Worm (Caenorhabditis elegans) whole organism, L3 larva: ENCODE results near the gene F19B6.10.

Source experiments
- ZK546.5 ChIP-seq: sonication (generic microtip); optimal IDR thresholded peaks from 2 replicates; lab custom pipeline; 2017; ENCODE audit warnings: missing biosample characterization, missing genetic modification characterization
- aly-2 ChIP-seq: fragments of 150-350 bp; optimal IDR thresholded peaks from 2 replicates; lab custom pipeline; 2014; ENCODE audit warnings: missing biosample characterization, missing genetic modification characterization
- ama-1 ChIP-seq: fragments of 150-350 bp; optimal IDR thresholded peaks from 2 replicates; lab custom pipeline; 2018
- ceh-16 ChIP-seq: sonication (generic microtip); optimal IDR thresholded peaks from 2 replicates; lab custom pipeline; 2017; ENCODE audit warnings: missing biosample characterization, missing genetic modification characterization
- ceh-28 ChIP-seq: fragments of 150-350 bp; optimal IDR thresholded peaks from 2 replicates; lab custom pipeline; 2014; ENCODE audit warnings: missing biosample characterization, missing genetic modification reagents, missing genetic modification characterization
- ceh-82 ChIP-seq: fragments of 150-350 bp; optimal IDR thresholded peaks from 2 replicates; lab custom pipeline; 2014; ENCODE audit warnings: missing biosample characterization, missing genetic modification characterization
- ceh-9 ChIP-seq: sonication (generic microtip); optimal IDR thresholded peaks from 2 replicates; lab custom pipeline; 2018; ENCODE audit warnings: missing biosample characterization, missing genetic modification characterization
- egl-5 ChIP-seq: fragments of 150-350 bp; optimal IDR thresholded peaks from 2 replicates; lab custom pipeline; 2017; ENCODE audit warnings: missing biosample characterization, missing genetic modification reagents, missing genetic modification characterization, inconsistent platforms
- elt-1 ChIP-seq: fragments of 150-350 bp; optimal IDR thresholded peaks from 2 replicates; lab custom pipeline; 2014; ENCODE audit warnings: missing biosample characterization, missing genetic modification characterization
- elt-2 ChIP-seq: sonication (generic microtip); optimal IDR thresholded peaks from 2 replicates; lab custom pipeline; 2016; ENCODE audit warnings: missing genetic modification reagents, mild to moderate bottlenecking, missing genetic modification characterization, missing compliant biosample characterization
- elt-3 ChIP-seq, 3 experiments: fragments of 150-350 bp in 1 of 3; sonication (generic microtip) in 2 of 3; optimal IDR thresholded peaks; 2 replicates in 2 of 3; 4 replicates in 1 of 3; lab custom pipeline; 2014 to 2017; ENCODE audit warnings: missing biosample characterization in 3 of 3, missing genetic modification characterization in 3 of 3
- eor-1 ChIP-seq, 2 experiments: fragments of 150-350 bp; optimal IDR thresholded peaks; 2 replicates each; lab custom pipeline; 2014 to 2018; ENCODE audit warnings: missing biosample characterization in 2 of 2, missing genetic modification characterization in 2 of 2
- fkh-10 ChIP-seq: sonication (generic microtip); optimal IDR thresholded peaks from 2 replicates; lab custom pipeline; 2017; ENCODE audit warnings: missing biosample characterization, missing genetic modification reagents, missing genetic modification characterization
- fkh-2 ChIP-seq: fragments of 150-350 bp; optimal IDR thresholded peaks from 2 replicates; lab custom pipeline; 2014; ENCODE audit warnings: missing biosample characterization, missing genetic modification reagents, missing genetic modification characterization
- fos-1 ChIP-seq: fragments of 150-350 bp; optimal IDR thresholded peaks from 2 replicates; lab custom pipeline; 2014; ENCODE audit warnings: missing biosample characterization, missing genetic modification characterization
- hmg-11 ChIP-seq: sonication (generic microtip); optimal IDR thresholded peaks from 2 replicates; lab custom pipeline; 2016; ENCODE audit warnings: missing genetic modification characterization, missing compliant biosample characterization
- jun-1 ChIP-seq: fragments of 150-350 bp; optimal IDR thresholded peaks from 2 replicates; lab custom pipeline; 2014; ENCODE audit warnings: missing biosample characterization, missing genetic modification reagents, missing genetic modification characterization
- lin-15B ChIP-seq: fragments of 150-350 bp; optimal IDR thresholded peaks from 2 replicates; lab custom pipeline; 2014; ENCODE audit warnings: missing biosample characterization, missing genetic modification characterization
- lsy-12 ChIP-seq: sonication (generic microtip); optimal IDR thresholded peaks from 2 replicates; lab custom pipeline; 2016; ENCODE audit warnings: mild to moderate bottlenecking, missing genetic modification characterization, missing compliant biosample characterization
- mdl-1 ChIP-seq: fragments of 150-350 bp; optimal IDR thresholded peaks from 2 replicates; lab custom pipeline; 2014; ENCODE audit warnings: missing biosample characterization, missing genetic modification characterization
- nhr-12 ChIP-seq: fragments of 150-350 bp; optimal IDR thresholded peaks from 2 replicates; lab custom pipeline; 2014; ENCODE audit warnings: missing biosample characterization, missing genetic modification characterization
- nhr-23 ChIP-seq: fragments of 150-350 bp; optimal IDR thresholded peaks from 2 replicates; lab custom pipeline; 2014; ENCODE audit warnings: missing biosample characterization, missing genetic modification reagents, missing genetic modification characterization
- nhr-237 ChIP-seq: fragments of 150-350 bp; optimal IDR thresholded peaks from 2 replicates; lab custom pipeline; 2014; ENCODE audit warnings: missing biosample characterization, missing genetic modification characterization
- nhr-25 ChIP-seq: sonication (generic microtip); optimal IDR thresholded peaks from 2 replicates; lab custom pipeline; 2017; ENCODE audit warnings: missing biosample characterization, missing genetic modification characterization
- nhr-28 ChIP-seq: fragments of 150-350 bp; optimal IDR thresholded peaks from 2 replicates; lab custom pipeline; 2014; ENCODE audit warnings: missing biosample characterization, missing genetic modification characterization
- nhr-67 ChIP-seq: fragments of 150-350 bp; optimal IDR thresholded peaks from 2 replicates; lab custom pipeline; 2014; ENCODE audit warnings: missing biosample characterization, missing genetic modification characterization
- nhr-76 ChIP-seq: fragments of 150-350 bp; sonication (generic microtip); optimal IDR thresholded peaks from 5 replicates; lab custom pipeline; 2014; ENCODE audit warnings: missing biosample characterization, missing genetic modification characterization
- nhr-77 ChIP-seq: fragments of 150-350 bp; optimal IDR thresholded peaks from 2 replicates; lab custom pipeline; 2014; ENCODE audit warnings: missing biosample characterization, missing genetic modification characterization
- pha-4 ChIP-seq: fragments of 150-350 bp; optimal IDR thresholded peaks from 2 replicates; lab custom pipeline; 2014; ENCODE audit warnings: missing biosample characterization, missing genetic modification reagents, missing genetic modification characterization
- pqm-1 ChIP-seq: fragments of 150-350 bp; optimal IDR thresholded peaks from 2 replicates; lab custom pipeline; 2017; ENCODE audit warnings: missing biosample characterization, missing genetic modification characterization, inconsistent platforms
- sea-2 ChIP-seq: fragments of 150-350 bp; sonication (generic microtip); optimal IDR thresholded peaks from 4 replicates; lab custom pipeline; 2014; ENCODE audit warnings: missing biosample characterization, missing genetic modification reagents, missing genetic modification characterization
- skn-1 ChIP-seq: fragments of 150-350 bp; optimal IDR thresholded peaks from 2 replicates; lab custom pipeline; 2014; ENCODE audit warnings: missing biosample characterization, missing genetic modification characterization
- unc-39 ChIP-seq: sonication (generic microtip); optimal IDR thresholded peaks from 4 replicates; lab custom pipeline; 2017; ENCODE audit warnings: missing biosample characterization, missing genetic modification characterization
- unc-62 ChIP-seq: fragments of 150-350 bp; sonication (generic microtip); optimal IDR thresholded peaks from 4 replicates; lab custom pipeline; 2014; ENCODE audit warnings: missing biosample characterization, missing genetic modification reagents, missing genetic modification characterization
- zag-1 ChIP-seq: fragments of 150-350 bp; optimal IDR thresholded peaks from 2 replicates; lab custom pipeline; 2014; ENCODE audit warnings: missing biosample characterization, missing genetic modification characterization
- ztf-11 ChIP-seq: fragments of 150-350 bp; optimal IDR thresholded peaks from 2 replicates; lab custom pipeline; 2014; ENCODE audit warnings: missing biosample characterization, missing genetic modification characterization
- ztf-4 ChIP-seq: fragments of 150-350 bp; optimal IDR thresholded peaks from 2 replicates; lab custom pipeline; 2014; ENCODE audit warnings: missing biosample characterization, missing genetic modification characterization

F19B6.10 gene

ce11 chrIV:12301161-12301560 is 35.8 kb upstream of the F19B6.10 start, which contains the start of gene oac-59:
oac-59 (minus strand) TSS chrIV:12301261.
- no peak for TF ChIP-seq egl-5 (tag; lab: Kevin White, UChicago)

ce11 chrIV:12302885-12303284 is 34.1 kb upstream of the F19B6.10 start:
- TF ChIP-seq pqm-1 (tag; lab: Kevin White, UChicago) (peak; percentile 55), ceh-9 (tag; lab: Kevin White, UChicago) (no peak), elt-2 (peak; percentile 76), fkh-10 (GFP tag; lab: Kevin White, UChicago) (no peak), pha-4 (peak; percentile 16), nhr-28 (tag; lab: Kevin White, UChicago) (no peak)
- TF ChIP-seq, all 47 proteins: peak for 3

ce11 chrIV:12304750-12305149 is 32.2 kb upstream of the F19B6.10 start:
- TF ChIP-seq elt-2 (peak; percentile 17), fos-1 (tag; lab: Kevin White, UChicago) (no peak)

- peak; percentile 73 for TF ChIP-seq pha-4
- TF ChIP-seq unc-39 (tag; lab: Kevin White, UChicago) = no peak
- TF ChIP-seq zag-1 (tag; lab: Kevin White, UChicago) = no peak
- no peak for TF ChIP-seq aly-2 (tag; lab: Kevin White, UChicago)
- no peak for TF ChIP-seq fkh-2 (tag; lab: Kevin White, UChicago)
- no peak for TF ChIP-seq nhr-25 (tag; lab: Kevin White, UChicago)
- TF ChIP-seq fkh-10 (GFP tag; lab: Kevin White, UChicago) = no peak
- TF ChIP-seq ama-1 (lab: Kevin White, UChicago) = no peak
- no peak for TF ChIP-seq elt-3 (tag; optimal IDR thresholded peaks at IDR 0.05; lab: Kevin White, UChicago)
- no peak for TF ChIP-seq unc-62 (GFP tag; lab: Kevin White, UChicago)
- TF ChIP-seq ZK546.5 (tag; lab: Kevin White, UChicago) = no peak
- no peak for TF ChIP-seq nhr-28 (tag; lab: Kevin White, UChicago)
- TF ChIP-seq eor-1 (tag; optimal IDR thresholded peaks at IDR 0.05; lab: Kevin White, UChicago) = no peak
- TF ChIP-seq lsy-12 (tag; lab: Kevin White, UChicago) = no peak
- TF ChIP-seq nhr-67 = no peak
- TF ChIP-seq ceh-16 (tag; lab: Kevin White, UChicago) = no peak
- no peak for TF ChIP-seq ztf-11
- no peak for TF ChIP-seq ceh-28 (tag; lab: Kevin White, UChicago)
- no peak for TF ChIP-seq fos-1 (tag; lab: Kevin White, UChicago)
- peak; percentile 1 for TF ChIP-seq skn-1 (tag; lab: Kevin White, UChicago)
- peak; percentile 87 for TF ChIP-seq elt-2
- no peak for TF ChIP-seq nhr-76 (tag; lab: Kevin White, UChicago)
- peak; percentile 78 for TF ChIP-seq pqm-1 (tag; lab: Kevin White, UChicago)
- TF ChIP-seq nhr-237 (tag; lab: Kevin White, UChicago) = no peak
- TF ChIP-seq mdl-1 (tag; lab: Kevin White, UChicago) = no peak
- TF ChIP-seq lin-15B = no peak
- no peak for TF ChIP-seq hmg-11
- TF ChIP-seq ceh-9 (tag; lab: Kevin White, UChicago) = no peak
- no peak for TF ChIP-seq elt-1 (tag; lab: Kevin White, UChicago)
- TF ChIP-seq ceh-82 (tag; lab: Kevin White, UChicago) = no peak
- no peak for TF ChIP-seq ztf-4 (tag; lab: Kevin White, UChicago)
- no peak for TF ChIP-seq nhr-23
- TF ChIP-seq sea-2 = no peak
- no peak for TF ChIP-seq nhr-77 (tag; lab: Kevin White, UChicago)
- TF ChIP-seq, all 47 proteins: peak for 4
Measured at ce11 chrIV:12305956-12306355, 31.0 kb upstream of the F19B6.10 start.

ce11 chrIV:12307720-12308119 is 29.3 kb upstream of the F19B6.10 start, which contains the start of gene oac-57:
oac-57 (minus strand) TSS chrIV:12307820.
- TF ChIP-seq nhr-12 (tag; lab: Kevin White, UChicago) = no peak
- TF ChIP-seq ceh-16 (tag; lab: Kevin White, UChicago) = no peak
- no peak for TF ChIP-seq jun-1
- TF ChIP-seq nhr-77 (tag; lab: Kevin White, UChicago) = no peak
- TF ChIP-seq unc-62 (GFP tag; lab: Kevin White, UChicago) = no peak
- TF ChIP-seq nhr-67 = no peak
